Worm (Caenorhabditis elegans): ENCODE measurements around the gene nspd-3.

- TF ChIP-seq aly-2 (tag; optimal IDR thresholded peaks at IDR 0.05) (no peak), F26F4.8 (GFP tag; conservative IDR thresholded peaks at IDR 0.05) (no peak), unc-130 (GFP tag; optimal IDR thresholded peaks at IDR 0.05) (no peak)
Measured at ce11 chrIV:5169335-5169734, 6.5 kb upstream of the nspd-3 start.

All from whole organism, L4 larva.